Worm (Caenorhabditis elegans) whole organism, L3 larva: ENCODE results near the gene srv-8.

Source experiments
- R02D3.7 ChIP-seq: fragments of 150-350 bp; optimal IDR thresholded peaks from 2 replicates; lab custom pipeline; 2014; ENCODE audit warnings: missing biosample characterization, missing genetic modification characterization
- ama-1 ChIP-seq: fragments of 150-350 bp; optimal IDR thresholded peaks from 2 replicates; lab custom pipeline; 2018
- fkh-10 ChIP-seq: sonication (generic microtip); optimal IDR thresholded peaks from 2 replicates; lab custom pipeline; 2017; ENCODE audit warnings: missing biosample characterization, missing genetic modification reagents, missing genetic modification characterization
- fos-1 ChIP-seq: fragments of 150-350 bp; optimal IDR thresholded peaks from 2 replicates; lab custom pipeline; 2014; ENCODE audit warnings: missing biosample characterization, missing genetic modification characterization
- nhr-11 ChIP-seq: fragments of 150-350 bp; optimal IDR thresholded peaks from 2 replicates; lab custom pipeline; 2014; ENCODE audit warnings: missing biosample characterization, missing genetic modification characterization
- snpc-4 ChIP-seq: fragments of 150-350 bp; optimal IDR thresholded peaks from 2 replicates; lab custom pipeline; 2014; ENCODE audit warnings: missing biosample characterization, missing genetic modification characterization
- ztf-11 ChIP-seq: fragments of 150-350 bp; optimal IDR thresholded peaks from 2 replicates; lab custom pipeline; 2014; ENCODE audit warnings: missing biosample characterization, missing genetic modification characterization
- ztf-4 ChIP-seq: fragments of 150-350 bp; optimal IDR thresholded peaks from 2 replicates; lab custom pipeline; 2014; ENCODE audit warnings: missing biosample characterization, missing genetic modification characterization

DNA sequence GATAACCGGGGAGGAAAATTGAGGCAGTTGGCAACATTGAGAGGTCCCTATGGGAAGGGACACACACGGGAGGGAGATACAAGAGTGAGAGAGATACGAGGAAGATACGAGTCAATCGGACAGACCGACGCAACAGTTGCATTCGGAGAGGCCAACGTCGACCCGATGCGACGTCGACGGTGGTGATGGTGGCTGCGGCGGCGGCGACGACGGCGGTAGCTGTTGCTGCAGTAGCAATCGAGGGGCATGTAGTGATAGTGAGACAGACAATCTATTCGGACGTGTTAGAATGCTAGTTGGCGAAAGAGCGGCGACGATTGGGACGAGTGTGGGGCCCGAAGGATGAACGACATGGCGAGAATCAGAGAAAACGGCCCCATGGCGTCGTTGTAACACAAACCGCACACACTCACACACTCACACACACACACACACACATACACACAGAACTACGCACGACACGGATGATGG, 27.2 kb downstream of the srv-8 start:
- no peak for TF ChIP-seq ztf-11 (tag; lab: Kevin White, UChicago)
- TF ChIP-seq ztf-4 (tag; lab: Kevin White, UChicago): no peak
- no peak for TF ChIP-seq R02D3.7 (tag; lab: Kevin White, UChicago)
- no peak for TF ChIP-seq nhr-11 (tag; lab: Kevin White, UChicago)
- no peak for TF ChIP-seq fos-1 (tag; lab: Kevin White, UChicago)
- TF ChIP-seq snpc-4: no peak
- TF ChIP-seq fkh-10 (GFP tag; lab: Kevin White, UChicago): no peak
- no peak for TF ChIP-seq ama-1 (lab: Kevin White, UChicago)
